Fruit fly (Drosophila melanogaster) whole organism, embryonic: Measurements from ENCODE around the gene CG43702.

Experiments
- ATbp ChIP-seq: fragments of 200-800 bp; sonication (Bioruptor generic); optimal IDR thresholded peaks from 2 replicates; lab custom pipeline; 2017; ENCODE audit warnings: missing biosample characterization, mild to moderate bottlenecking, missing genetic modification characterization, missing genetic modification reagents
- Blimp-1 ChIP-seq: fragments of 200-800 bp; sonication (Bioruptor generic); optimal IDR thresholded peaks from 3 replicates; lab custom pipeline; 2018; ENCODE audit warnings: missing biosample characterization, missing genetic modification characterization, mild to moderate bottlenecking, moderate library complexity, missing genetic modification reagents
- CG10431 ChIP-seq: fragments of 200-800 bp; sonication (Bioruptor generic); optimal IDR thresholded peaks from 3 replicates; lab custom pipeline; 2018; ENCODE audit warnings: missing biosample characterization, mild to moderate bottlenecking, missing genetic modification characterization
- CG11085 ChIP-seq: fragments of 200-800 bp; sonication (Bioruptor generic); IDR thresholded peaks from 2 replicates; pipeline ENCODE4 v1.3.6; 2022; ENCODE audit warnings: missing biosample characterization, missing genetic modification characterization
- CG11504 ChIP-seq: fragments of 200-800 bp; sonication (Bioruptor generic); optimal IDR thresholded peaks from 3 replicates; lab custom pipeline; 2019; ENCODE audit warnings: missing biosample characterization, mild to moderate bottlenecking, missing genetic modification characterization, moderate library complexity
- CG13424 ChIP-seq: fragments of 200-800 bp; sonication (Bioruptor generic); optimal IDR thresholded peaks from 2 replicates; lab custom pipeline; 2019; ENCODE audit warnings: missing biosample characterization, mild to moderate bottlenecking, missing genetic modification characterization, moderate library complexity
- CG13894 ChIP-seq: fragments of 200-800 bp; sonication (Bioruptor generic); optimal IDR thresholded peaks from 3 replicates; lab custom pipeline; 2018; ENCODE audit warnings: missing biosample characterization, mild to moderate bottlenecking, missing genetic modification characterization, moderate library complexity
- CG15269 ChIP-seq: fragments of 200-800 bp; sonication (Bioruptor generic); optimal IDR thresholded peaks from 2 replicates; lab custom pipeline; 2018; ENCODE audit warnings: missing biosample characterization, mild to moderate bottlenecking, missing genetic modification characterization, moderate library complexity
- CG15601 ChIP-seq: fragments of 200-800 bp; sonication (Bioruptor generic); optimal IDR thresholded peaks from 3 replicates; lab custom pipeline; 2019; ENCODE audit warnings: missing biosample characterization, mild to moderate bottlenecking, missing genetic modification characterization, moderate library complexity
- CG16813 ChIP-seq: fragments of 200-800 bp; sonication (Bioruptor generic); IDR thresholded peaks from 3 replicates; pipeline ENCODE4 v1.3.6; 2022; ENCODE audit warnings: missing biosample characterization, missing genetic modification characterization; ENCODE audit not compliant: partially characterized antibody
- CG17359 ChIP-seq: fragments of 200-800 bp; sonication (Bioruptor generic); optimal IDR thresholded peaks from 3 replicates; lab custom pipeline; 2018; ENCODE audit warnings: missing biosample characterization, mild to moderate bottlenecking, missing genetic modification characterization, moderate library complexity
- CG18262 ChIP-seq: fragments of 200-800 bp; optimal IDR thresholded peaks from 3 replicates; lab custom pipeline; 2019; ENCODE audit warnings: missing biosample characterization, mild to moderate bottlenecking, missing genetic modification characterization, moderate library complexity
- CG2678 ChIP-seq: fragments of 200-800 bp; sonication (Bioruptor generic); optimal IDR thresholded peaks from 3 replicates; lab custom pipeline; 2019; ENCODE audit warnings: missing biosample characterization, mild to moderate bottlenecking, missing genetic modification characterization, moderate library complexity
- CG2889 ChIP-seq: fragments of 200-800 bp; sonication (Bioruptor generic); IDR thresholded peaks from 3 replicates; pipeline ENCODE4 v1.3.6; 2022; ENCODE audit warnings: missing biosample characterization, missing genetic modification characterization
- CG31441 ChIP-seq: fragments of 200-800 bp; sonication (Bioruptor generic); IDR thresholded peaks from 2 replicates; pipeline ENCODE4 v1.3.6; 2022; ENCODE audit warnings: missing biosample characterization, missing genetic modification characterization
- CG32772 ChIP-seq: fragments of 200-800 bp; sonication (Bioruptor generic); IDR thresholded peaks from 2 replicates; pipeline ENCODE4 v1.3.6; 2022; ENCODE audit warnings: missing biosample characterization, missing genetic modification characterization
- CG3847 ChIP-seq: fragments of 200-800 bp; sonication (Bioruptor generic); IDR thresholded peaks from 2 replicates; pipeline ENCODE4 v1.3.6; 2022; ENCODE audit warnings: missing biosample characterization, missing genetic modification characterization
- CG4730 ChIP-seq: fragments of 200-800 bp; sonication (Bioruptor generic); IDR thresholded peaks from 2 replicates; pipeline ENCODE4 v1.3.6; 2022; ENCODE audit warnings: missing biosample characterization, missing genetic modification characterization
- CG6791 ChIP-seq: fragments of 200-800 bp; sonication (Bioruptor generic); IDR thresholded peaks from 3 replicates; pipeline ENCODE4 v1.3.6; 2022; ENCODE audit warnings: missing biosample characterization, missing genetic modification characterization; ENCODE audit not compliant: partially characterized antibody
- CG6813 ChIP-seq: fragments of 200-800 bp; sonication (Bioruptor generic); optimal IDR thresholded peaks from 2 replicates; lab custom pipeline; 2017; ENCODE audit warnings: missing biosample characterization, missing genetic modification characterization, mild to moderate bottlenecking, moderate library complexity, missing genetic modification reagents
- CG7987 ChIP-seq: fragments of 200-800 bp; sonication (Bioruptor generic); optimal IDR thresholded peaks from 2 replicates; lab custom pipeline; 2018; ENCODE audit warnings: missing biosample characterization, mild to moderate bottlenecking, missing genetic modification characterization, moderate library complexity
- D19A ChIP-seq: fragments of 200-800 bp; optimal IDR thresholded peaks from 3 replicates; lab custom pipeline; 2019; ENCODE audit warnings: missing biosample characterization, mild to moderate bottlenecking, missing genetic modification characterization, moderate library complexity
- Dfd ChIP-seq, 2 experiments: fragments of >200 bp; optimal IDR thresholded peaks; 2 replicates each; lab custom pipeline; 2017; ENCODE audit warnings: missing biosample characterization in 2 of 2, missing genetic modification characterization in 2 of 2
- HLH54F ChIP-seq: fragments of 200-800 bp; sonication (Bioruptor generic); optimal IDR thresholded peaks from 3 replicates; lab custom pipeline; 2016; ENCODE audit warnings: missing biosample characterization, missing genetic modification characterization
- HmgZ ChIP-seq: fragments of 200-800 bp; sonication (Bioruptor generic); optimal IDR thresholded peaks from 2 replicates; lab custom pipeline; 2018; ENCODE audit warnings: missing biosample characterization, mild to moderate bottlenecking, missing genetic modification characterization
- Hmr ChIP-seq: fragments of 200-800 bp; sonication (Bioruptor generic); optimal IDR thresholded peaks from 3 replicates; lab custom pipeline; 2017; ENCODE audit warnings: mild to moderate bottlenecking, missing biosample characterization, missing genetic modification reagents, missing genetic modification characterization
- Med ChIP-seq: fragments of 200-800 bp; sonication (Bioruptor generic); peaks from one replicate; lab custom pipeline; 2016; ENCODE audit warnings: missing biosample characterization, missing genetic modification characterization, mild to moderate bottlenecking, inconsistent platforms, moderate library complexity
- Sox100B ChIP-seq: fragments of 200-800 bp; sonication (Bioruptor generic); optimal IDR thresholded peaks from 3 replicates; lab custom pipeline; 2018; ENCODE audit warnings: missing biosample characterization, mild to moderate bottlenecking, missing genetic modification characterization
- Sox102F ChIP-seq: fragments of 200-800 bp; sonication (Bioruptor generic); optimal IDR thresholded peaks from 2 replicates; lab custom pipeline; 2018; ENCODE audit warnings: missing biosample characterization, mild to moderate bottlenecking, missing genetic modification characterization, moderate library complexity
- Spps ChIP-seq: fragments of 200-800 bp; sonication (Bioruptor generic); optimal IDR thresholded peaks from 2 replicates; lab custom pipeline; 2018; ENCODE audit warnings: missing biosample characterization, mild to moderate bottlenecking, missing genetic modification characterization
- Trl ChIP-seq, 3 experiments: fragments of >200 bp in 2 of 3; fragments of 200-800 bp in 1 of 3; sonication (Bioruptor generic) in 1 of 3; optimal IDR thresholded peaks; 2 replicates in 1 of 3; 3 replicates in 2 of 3; lab custom pipeline; 2016 to 2017; ENCODE audit warnings: missing biosample characterization in 1 of 3, missing genetic modification characterization in 1 of 3
- ara ChIP-seq: fragments of 200-800 bp; sonication (Bioruptor generic); IDR thresholded peaks from 2 replicates; pipeline ENCODE4 v1.3.6; 2022; ENCODE audit warnings: missing biosample characterization, missing genetic modification characterization
- btn ChIP-seq: fragments of 200-800 bp; sonication (Bioruptor generic); optimal IDR thresholded peaks from 2 replicates; lab custom pipeline; 2016; ENCODE audit warnings: missing biosample characterization, missing genetic modification characterization
- chinmo ChIP-seq: fragments of 200-800 bp; sonication (Bioruptor generic); IDR thresholded peaks from 4 replicates; pipeline ENCODE4 v1.3.6; 2022; ENCODE audit warnings: missing biosample characterization, missing genetic modification characterization; ENCODE audit not compliant: partially characterized antibody
- ci ChIP-seq: fragments of 200-800 bp; sonication (Bioruptor generic); IDR thresholded peaks from 3 replicates; pipeline ENCODE4 v1.3.6; 2022; ENCODE audit warnings: missing biosample characterization, missing genetic modification characterization
- corto ChIP-seq: fragments of 200-800 bp; sonication (Bioruptor generic); optimal IDR thresholded peaks from 2 replicates; lab custom pipeline; 2016; ENCODE audit warnings: missing biosample characterization, mild to moderate bottlenecking, missing genetic modification characterization, moderate library complexity
- ems ChIP-seq: fragments of 200-800 bp; sonication (Bioruptor generic); optimal IDR thresholded peaks from 3 replicates; lab custom pipeline; 2016; ENCODE audit warnings: missing biosample characterization, missing genetic modification characterization
- eve ChIP-seq, 2 experiments: fragments of >200 bp; optimal IDR thresholded peaks; 2 replicates each; lab custom pipeline; 2017; ENCODE audit warnings: missing biosample characterization in 2 of 2, missing genetic modification characterization in 2 of 2
- fd96Cb ChIP-seq: fragments of 200-800 bp; sonication (Bioruptor generic); optimal IDR thresholded peaks from 2 replicates; lab custom pipeline; 2018; ENCODE audit warnings: missing biosample characterization, mild to moderate bottlenecking, missing genetic modification characterization, moderate library complexity
- hth ChIP-seq: fragments of >200 bp; optimal IDR thresholded peaks from 2 replicates; lab custom pipeline; 2017; ENCODE audit warnings: inconsistent platforms
- jumu ChIP-seq: fragments of 200-800 bp; sonication (Bioruptor generic); optimal IDR thresholded peaks from 3 replicates; lab custom pipeline; 2016; ENCODE audit warnings: missing biosample characterization, missing genetic modification characterization
- lola ChIP-seq, 3 experiments: fragments of >200 bp in 2 of 3; fragments of 200-800 bp in 1 of 3; sonication (Bioruptor generic) in 1 of 3; optimal IDR thresholded peaks; 2 replicates each; lab custom pipeline; 2017 to 2019; ENCODE audit warnings: missing biosample characterization in 3 of 3, missing genetic modification characterization in 3 of 3, mild to moderate bottlenecking in 1 of 3, moderate library complexity in 1 of 3
- nerfin-2 ChIP-seq: fragments of 200-800 bp; sonication (Bioruptor generic); IDR thresholded peaks from 2 replicates; pipeline ENCODE4 v1.3.6; 2022; ENCODE audit warnings: missing biosample characterization, missing genetic modification characterization; ENCODE audit not compliant: partially characterized antibody
- oc ChIP-seq: fragments of 200-800 bp; sonication (Bioruptor generic); optimal IDR thresholded peaks from 2 replicates; lab custom pipeline; 2018; ENCODE audit warnings: missing biosample characterization, mild to moderate bottlenecking, missing genetic modification characterization, moderate library complexity
- row ChIP-seq: fragments of 200-800 bp; sonication (Bioruptor generic); IDR thresholded peaks from 3 replicates; pipeline ENCODE4 v1.3.6; 2022; ENCODE audit warnings: missing biosample characterization, missing genetic modification characterization
- ttk ChIP-seq: fragments of 200-800 bp; sonication (Bioruptor generic); IDR thresholded peaks from 2 replicates; pipeline ENCODE4 v2.1.2; 2022; ENCODE audit warnings: missing biosample characterization, missing genetic modification characterization
- unc-4 ChIP-seq: fragments of 200-800 bp; sonication (Bioruptor generic); IDR thresholded peaks from 2 replicates; pipeline ENCODE4 v1.3.6; 2022; ENCODE audit warnings: missing biosample characterization, missing genetic modification characterization; ENCODE audit not compliant: partially characterized antibody
- usp ChIP-seq: fragments of >200 bp; optimal IDR thresholded peaks from 2 replicates; lab custom pipeline; 2017; ENCODE audit warnings: missing biosample characterization, missing genetic modification characterization
- zen2 ChIP-seq: fragments of 200-800 bp; sonication (Bioruptor generic); IDR thresholded peaks from 3 replicates; pipeline ENCODE4 v1.3.6; 2022; ENCODE audit warnings: missing biosample characterization, missing genetic modification characterization; ENCODE audit not compliant: partially characterized antibody

Gene CG43702

DNA sequence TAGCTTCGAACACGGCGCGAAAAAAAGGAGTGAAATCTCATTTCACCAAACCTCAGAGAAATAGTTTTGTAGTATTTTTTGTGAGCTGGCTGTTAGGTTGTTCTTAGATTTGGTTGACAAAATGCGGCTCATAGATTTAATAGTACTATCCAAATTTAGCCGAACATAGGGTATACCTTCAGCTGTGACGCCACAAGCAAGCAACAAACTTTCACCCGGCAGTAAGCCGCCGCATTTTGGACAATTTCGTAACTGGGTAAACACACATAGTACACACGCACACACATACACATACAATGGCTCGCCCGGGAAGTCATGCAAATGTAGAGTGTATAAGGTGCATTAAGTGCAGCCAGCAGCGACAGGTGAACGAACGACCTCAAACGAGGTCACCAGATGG, 39.2 kb upstream of the CG43702 start (continued):
- peak; percentile 11 for TF ChIP-seq CG10431
- TF ChIP-seq CG13424 (tag; lab: Kevin White, UChicago), result no peak
- TF ChIP-seq HLH54F (GFP tag; lab: Kevin White, UChicago), result no peak
- TF ChIP-seq Blimp-1 (GFP tag; lab: Kevin White, UChicago), result peak; percentile 77
- TF ChIP-seq Spps, result no peak
- TF ChIP-seq ttk (GFP tag; lab: Robert Waterston, UW), result 0 out of 2 replicates have a peak, but pooled peaks have one; percentile 24
- no peak for TF ChIP-seq nerfin-2 (GFP tag; lab: Robert Waterston, UW)
- no peak for TF ChIP-seq usp (GFP tag; lab: Kevin White, UChicago)
- TF ChIP-seq D19A (tag; lab: Kevin White, UChicago), result peak; percentile 47
- no peak for TF ChIP-seq CG7987 (GFP tag; lab: Kevin White, UChicago)
- peak; percentile 23 for TF ChIP-seq CG15601 (tag; lab: Kevin White, UChicago)
- TF ChIP-seq CG3847, result no peak
- TF ChIP-seq fd96Cb (tag; lab: Kevin White, UChicago), result peak; percentile 14
- no peak for TF ChIP-seq corto (GFP tag; lab: Kevin White, UChicago)
- TF ChIP-seq CG11504 (tag; lab: Kevin White, UChicago), result peak; percentile 45
- 0 out of 2 replicates have a peak, but pooled peaks have one; percentile 8 for TF ChIP-seq CG4730 (GFP tag; lab: Robert Waterston, UW)
- no peak for TF ChIP-seq ems (GFP tag; lab: Kevin White, UChicago)
- TF ChIP-seq oc (tag; lab: Kevin White, UChicago), result peak; percentile 37
- no peak for TF ChIP-seq btn
- no peak for TF ChIP-seq zen2 (GFP tag; lab: Robert Waterston, UW)
- no peak for TF ChIP-seq CG11085 (GFP tag; lab: Robert Waterston, UW)
- TF ChIP-seq eve (GFP tag; optimal IDR thresholded peaks at IDR 0.05; lab: Kevin White, UChicago), result peak in 1 of 2 experiments; percentile 30
- TF ChIP-seq hth, result no peak
- peak; percentile 62 for TF ChIP-seq Med
- TF ChIP-seq ATbp (GFP tag; lab: Kevin White, UChicago), result peak; percentile 68
- TF ChIP-seq Hmr (GFP tag; lab: Kevin White, UChicago), result no peak
- TF ChIP-seq CG32772 (GFP tag; lab: Robert Waterston, UW), result peak; percentile 13; the same call in 1 of the 2 replicates
- no peak for TF ChIP-seq CG6813 (GFP tag; lab: Kevin White, UChicago)
- TF ChIP-seq row (GFP tag; lab: Robert Waterston, UW), result peak; percentile 35; the same call in 1 of the 3 replicates
- TF ChIP-seq CG15269 (tag; lab: Kevin White, UChicago), result no peak
- no peak for TF ChIP-seq CG13894 (tag; lab: Kevin White, UChicago)
- TF ChIP-seq CG16813 (GFP tag; lab: Robert Waterston, UW), result no peak
- TF ChIP-seq CG2678 (tag; lab: Kevin White, UChicago), result peak; percentile 18
- TF ChIP-seq ara (GFP tag; lab: Robert Waterston, UW), result no peak
- TF ChIP-seq chinmo (GFP tag; lab: Robert Waterston, UW), result no peak
- no peak for TF ChIP-seq Trl (optimal IDR thresholded peaks at IDR 0.05; lab: Kevin White, UChicago)
- TF ChIP-seq Trl (GFP tag; optimal IDR thresholded peaks at IDR 0.05; lab: Kevin White, UChicago), result no peak
- 0 out of 2 replicates have a peak, but pooled peaks have one; percentile 14 for TF ChIP-seq CG31441 (GFP tag; lab: Robert Waterston, UW)
- TF ChIP-seq lola (GFP tag; optimal IDR thresholded peaks at IDR 0.05; lab: Kevin White, UChicago), result no peak
- TF ChIP-seq CG6791 (GFP tag; lab: Robert Waterston, UW), result no peak
- no peak for TF ChIP-seq HmgZ (tag; lab: Kevin White, UChicago)
- TF ChIP-seq Sox102F (GFP tag; lab: Kevin White, UChicago), result peak; percentile 65
- TF ChIP-seq Dfd (GFP tag; optimal IDR thresholded peaks at IDR 0.05; lab: Kevin White, UChicago), result no peak
- TF ChIP-seq jumu, result peak; percentile 3
- no peak for TF ChIP-seq CG2889
- no peak for TF ChIP-seq unc-4 (GFP tag; lab: Robert Waterston, UW)
- TF ChIP-seq CG17359, result peak; percentile 43
- TF ChIP-seq ci (GFP tag; lab: Robert Waterston, UW), result peak; percentile 34; the same call in 2 of the 3 replicates
- TF ChIP-seq Sox100B (GFP tag; lab: Kevin White, UChicago), result no peak
- TF ChIP-seq CG18262 (tag; lab: Kevin White, UChicago), result peak; percentile 18
